Fruit fly (Drosophila melanogaster) whole organism, embryonic: ENCODE measurements around the gene Nmdar1.

ENCODE experiments used
- B-H1 ChIP-seq: fragments of 200-800 bp; sonication (Bioruptor generic); IDR thresholded peaks from 3 replicates; pipeline ENCODE4 v1.3.6; 2022; ENCODE audit warnings: missing biosample characterization, missing genetic modification characterization
- BEAF-32 ChIP-seq: fragments of 200-800 bp; sonication (Bioruptor generic); optimal IDR thresholded peaks from 3 replicates; lab custom pipeline; 2017; ENCODE audit warnings: missing biosample characterization, missing genetic modification characterization, mild to moderate bottlenecking, moderate library complexity, missing genetic modification reagents
- CG10543 ChIP-seq: fragments of 200-800 bp; sonication (Bioruptor generic); optimal IDR thresholded peaks from 3 replicates; lab custom pipeline; 2017; ENCODE audit warnings: missing biosample characterization, mild to moderate bottlenecking, missing genetic modification characterization, moderate library complexity
- CG12155 ChIP-seq: fragments of 200-800 bp; sonication (Bioruptor generic); optimal IDR thresholded peaks from 3 replicates; lab custom pipeline; 2016; ENCODE audit warnings: missing biosample characterization, missing genetic modification characterization
- CG13287 ChIP-seq: fragments of 200-800 bp; sonication (Bioruptor generic); IDR thresholded peaks from 2 replicates; pipeline ENCODE4 v1.3.6; 2022; ENCODE audit warnings: missing biosample characterization, missing genetic modification characterization; ENCODE audit not compliant: partially characterized antibody
- CG14710 ChIP-seq: fragments of 200-800 bp; sonication (Bioruptor generic); optimal IDR thresholded peaks from 3 replicates; lab custom pipeline; 2019; ENCODE audit warnings: missing biosample characterization, mild to moderate bottlenecking, missing genetic modification characterization, moderate library complexity
- CG17186 ChIP-seq: fragments of 200-800 bp; sonication (Bioruptor generic); optimal IDR thresholded peaks from 3 replicates; lab custom pipeline; 2017; ENCODE audit warnings: missing biosample characterization, missing genetic modification reagents, missing genetic modification characterization
- CG17829 ChIP-seq: fragments of 200-800 bp; optimal IDR thresholded peaks from 2 replicates; lab custom pipeline; 2019; ENCODE audit warnings: missing biosample characterization, mild to moderate bottlenecking, missing genetic modification characterization, moderate library complexity
- CG30020 ChIP-seq: fragments of 200-800 bp; optimal IDR thresholded peaks from 2 replicates; lab custom pipeline; 2019; ENCODE audit warnings: missing biosample characterization, mild to moderate bottlenecking, missing genetic modification characterization, moderate library complexity
- CG31365 ChIP-seq: fragments of 200-800 bp; sonication (Bioruptor generic); optimal IDR thresholded peaks from 2 replicates; lab custom pipeline; 2018; ENCODE audit warnings: missing biosample characterization, mild to moderate bottlenecking, missing genetic modification characterization
- CG34376 ChIP-seq: fragments of 200-800 bp; sonication (Bioruptor generic); optimal IDR thresholded peaks from 2 replicates; lab custom pipeline; 2018; ENCODE audit warnings: missing biosample characterization, mild to moderate bottlenecking, missing genetic modification characterization
- CG4424 ChIP-seq: fragments of 200-800 bp; sonication (Bioruptor generic); optimal IDR thresholded peaks from 3 replicates; lab custom pipeline; 2016; ENCODE audit warnings: missing biosample characterization, missing genetic modification characterization
- CG5245 ChIP-seq: fragments of 200-800 bp; sonication (Bioruptor generic); optimal IDR thresholded peaks from 3 replicates; lab custom pipeline; 2016; ENCODE audit warnings: missing biosample characterization, missing genetic modification characterization
- CG5953 ChIP-seq: fragments of 200-800 bp; sonication (Bioruptor generic); IDR thresholded peaks from 2 replicates; pipeline ENCODE4 v1.3.6; 2022; ENCODE audit warnings: missing biosample characterization, missing genetic modification characterization
- CG7786 ChIP-seq: fragments of 200-800 bp; sonication (Bioruptor generic); optimal IDR thresholded peaks from 2 replicates; lab custom pipeline; 2016; ENCODE audit warnings: missing biosample characterization, missing genetic modification characterization
- CG9797 ChIP-seq: fragments of 200-800 bp; sonication (Bioruptor generic); optimal IDR thresholded peaks from 3 replicates; lab custom pipeline; 2018; ENCODE audit warnings: missing biosample characterization, mild to moderate bottlenecking, missing genetic modification characterization
- Dref ChIP-seq: fragments of 200-800 bp; sonication (Bioruptor generic); IDR thresholded peaks from 2 replicates; pipeline ENCODE4 v1.3.6; 2022; ENCODE audit warnings: missing biosample characterization, missing genetic modification characterization
- E2f2 ChIP-seq: fragments of 200-800 bp; sonication (Bioruptor generic); IDR thresholded peaks from 2 replicates; pipeline ENCODE4 v1.3.6; 2022; ENCODE audit warnings: missing biosample characterization, missing genetic modification characterization
- Gug ChIP-seq: fragments of 200-800 bp; sonication (Bioruptor generic); IDR thresholded peaks from 4 replicates; pipeline ENCODE4 v1.3.6; 2022; ENCODE audit warnings: missing biosample characterization, missing genetic modification characterization
- Hand ChIP-seq: fragments of 200-800 bp; sonication (Bioruptor generic); optimal IDR thresholded peaks from 2 replicates; lab custom pipeline; 2017; ENCODE audit warnings: mild to moderate bottlenecking, missing biosample characterization, missing genetic modification reagents, missing genetic modification characterization
- Hmx ChIP-seq: fragments of 200-800 bp; sonication (Bioruptor generic); optimal IDR thresholded peaks from 2 replicates; lab custom pipeline; 2016; ENCODE audit warnings: missing biosample characterization, missing genetic modification characterization
- Lhr ChIP-seq: fragments of 200-800 bp; sonication (Bioruptor generic); optimal IDR thresholded peaks from 3 replicates; lab custom pipeline; 2017; ENCODE audit warnings: mild to moderate bottlenecking, missing biosample characterization, missing genetic modification reagents, missing genetic modification characterization
- MBD-R2 ChIP-seq: fragments of 200-800 bp; sonication (Bioruptor generic); IDR thresholded peaks from 2 replicates; pipeline ENCODE4 v1.3.6; 2022; ENCODE audit warnings: missing biosample characterization, missing genetic modification characterization
- Myb ChIP-seq: fragments of 200-800 bp; sonication (Bioruptor generic); optimal IDR thresholded peaks from 2 replicates; lab custom pipeline; 2016; ENCODE audit warnings: missing biosample characterization, missing genetic modification characterization
- Neu2 ChIP-seq: fragments of 200-800 bp; sonication (Bioruptor generic); optimal IDR thresholded peaks from 3 replicates; lab custom pipeline; 2016; ENCODE audit warnings: missing biosample characterization, missing genetic modification characterization, borderline replicate concordance
- Oaz ChIP-seq: fragments of 200-800 bp; sonication (Bioruptor generic); IDR thresholded peaks from 2 replicates; pipeline ENCODE4 v1.3.6; 2022; ENCODE audit warnings: missing biosample characterization, missing genetic modification characterization
- Pdp1 ChIP-seq, 2 experiments: fragments of 200-800 bp; sonication (Bioruptor generic); optimal IDR thresholded peaks; 3 replicates each; lab custom pipeline; 2016; ENCODE audit warnings: missing biosample characterization in 2 of 2, missing genetic modification characterization in 2 of 2, mild to moderate bottlenecking in 1 of 2, moderate library complexity in 1 of 2
- Scr ChIP-seq: fragments of 200-800 bp; sonication (Bioruptor generic); IDR thresholded peaks from 2 replicates; pipeline ENCODE4 v1.3.6; 2022; ENCODE audit warnings: missing biosample characterization, missing genetic modification characterization; ENCODE audit not compliant: partially characterized antibody
- Xrp1 ChIP-seq: fragments of 200-800 bp; sonication (Bioruptor generic); IDR thresholded peaks from 2 replicates; pipeline ENCODE4 v1.3.6; 2022; ENCODE audit warnings: missing biosample characterization, missing genetic modification characterization
- YL-1 ChIP-seq: fragments of 200-800 bp; sonication (Bioruptor generic); optimal IDR thresholded peaks from 3 replicates; lab custom pipeline; 2017; ENCODE audit warnings: missing biosample characterization, mild to moderate bottlenecking, missing genetic modification characterization
- abd-A ChIP-seq: fragments of 200-800 bp; sonication (Bioruptor generic); optimal IDR thresholded peaks from 3 replicates; lab custom pipeline; 2019; ENCODE audit warnings: missing biosample characterization, mild to moderate bottlenecking, missing genetic modification characterization, moderate library complexity
- al ChIP-seq: fragments of 200-800 bp; sonication (Bioruptor generic); IDR thresholded peaks from 2 replicates; pipeline ENCODE4 v1.3.6; 2022; ENCODE audit warnings: missing biosample characterization, missing genetic modification characterization
- amos ChIP-seq: fragments of 200-800 bp; sonication (Bioruptor generic); IDR thresholded peaks from 2 replicates; pipeline ENCODE4 v1.3.6; 2022; ENCODE audit warnings: missing biosample characterization, missing genetic modification characterization; ENCODE audit not compliant: partially characterized antibody
- ase ChIP-seq: fragments of 200-800 bp; sonication (Bioruptor generic); IDR thresholded peaks from 3 replicates; pipeline ENCODE4 v1.3.6; 2022; ENCODE audit warnings: missing biosample characterization, missing genetic modification characterization
- bigmax ChIP-seq: fragments of 200-800 bp; sonication (Bioruptor generic); optimal IDR thresholded peaks from 2 replicates; lab custom pipeline; 2018; ENCODE audit warnings: missing biosample characterization, mild to moderate bottlenecking, missing genetic modification characterization
- crp ChIP-seq, 2 experiments: fragments of 200-800 bp; sonication (Bioruptor generic); optimal IDR thresholded peaks; 2 replicates in 1 of 2; 3 replicates in 1 of 2; lab custom pipeline; 2017; ENCODE audit warnings: missing biosample characterization in 2 of 2, missing genetic modification characterization in 2 of 2, mild to moderate bottlenecking in 1 of 2, moderate library complexity in 1 of 2
- dm ChIP-seq: fragments of 200-800 bp; sonication (Bioruptor generic); optimal IDR thresholded peaks from 3 replicates; lab custom pipeline; 2016; ENCODE audit warnings: missing biosample characterization, missing genetic modification characterization
- ewg ChIP-seq: fragments of 200-800 bp; sonication (Bioruptor generic); optimal IDR thresholded peaks from 3 replicates; lab custom pipeline; 2017; ENCODE audit warnings: mild to moderate bottlenecking, missing biosample characterization, missing genetic modification reagents, missing genetic modification characterization
- exex ChIP-seq: fragments of 200-800 bp; sonication (Bioruptor generic); optimal IDR thresholded peaks from 4 replicates; lab custom pipeline; 2018; ENCODE audit warnings: missing biosample characterization, mild to moderate bottlenecking, missing genetic modification characterization, moderate library complexity
- fd3F ChIP-seq: fragments of 200-800 bp; sonication (Bioruptor generic); optimal IDR thresholded peaks from 2 replicates; lab custom pipeline; 2018; ENCODE audit warnings: missing biosample characterization, mild to moderate bottlenecking, missing genetic modification characterization, moderate library complexity
- grn ChIP-seq: fragments of 200-800 bp; sonication (Bioruptor generic); optimal IDR thresholded peaks from 3 replicates; lab custom pipeline; 2017; ENCODE audit warnings: missing biosample characterization, missing genetic modification characterization
- insv ChIP-seq, 2 experiments: fragments of 200-800 bp; sonication (Bioruptor generic); optimal IDR thresholded peaks; 3 replicates each; lab custom pipeline; 2016 to 2018; ENCODE audit warnings: missing biosample characterization in 2 of 2, missing genetic modification characterization in 2 of 2
- kah ChIP-seq: fragments of 200-800 bp; sonication (Bioruptor generic); optimal IDR thresholded peaks from 2 replicates; lab custom pipeline; 2018; ENCODE audit warnings: missing biosample characterization, mild to moderate bottlenecking, missing genetic modification characterization
- mirr ChIP-seq: fragments of 200-800 bp; sonication (Bioruptor generic); optimal IDR thresholded peaks from 3 replicates; lab custom pipeline; 2018; ENCODE audit warnings: missing biosample characterization, mild to moderate bottlenecking, missing genetic modification characterization
- nom ChIP-seq: fragments of 200-800 bp; sonication (Bioruptor generic); optimal IDR thresholded peaks from 2 replicates; lab custom pipeline; 2017; ENCODE audit warnings: missing biosample characterization, missing genetic modification characterization, mild to moderate bottlenecking, moderate library complexity, missing genetic modification reagents
- otp ChIP-seq: fragments of 200-800 bp; sonication (Bioruptor generic); IDR thresholded peaks from 3 replicates; pipeline ENCODE4, ENCODE4 v1.3.6; 2022; ENCODE audit warnings: missing biosample characterization, missing genetic modification characterization
- phol ChIP-seq: fragments of 200-800 bp; sonication (Bioruptor generic); optimal IDR thresholded peaks from 3 replicates; lab custom pipeline; 2018; ENCODE audit warnings: missing biosample characterization, mild to moderate bottlenecking, missing genetic modification characterization, moderate library complexity
- pzg ChIP-seq: fragments of 200-800 bp; sonication (Bioruptor generic); optimal IDR thresholded peaks from 3 replicates; lab custom pipeline; 2018; ENCODE audit warnings: missing biosample characterization, mild to moderate bottlenecking, missing genetic modification characterization, moderate library complexity
- trem ChIP-seq: fragments of 200-800 bp; optimal IDR thresholded peaks from 3 replicates; lab custom pipeline; 2019; ENCODE audit warnings: missing biosample characterization, mild to moderate bottlenecking, missing genetic modification characterization, moderate library complexity
- zen ChIP-seq: fragments of 200-800 bp; sonication (Bioruptor generic); optimal IDR thresholded peaks from 3 replicates; lab custom pipeline; 2018; ENCODE audit warnings: missing biosample characterization, mild to moderate bottlenecking, missing genetic modification characterization, moderate library complexity

Gene Nmdar1

DNA sequence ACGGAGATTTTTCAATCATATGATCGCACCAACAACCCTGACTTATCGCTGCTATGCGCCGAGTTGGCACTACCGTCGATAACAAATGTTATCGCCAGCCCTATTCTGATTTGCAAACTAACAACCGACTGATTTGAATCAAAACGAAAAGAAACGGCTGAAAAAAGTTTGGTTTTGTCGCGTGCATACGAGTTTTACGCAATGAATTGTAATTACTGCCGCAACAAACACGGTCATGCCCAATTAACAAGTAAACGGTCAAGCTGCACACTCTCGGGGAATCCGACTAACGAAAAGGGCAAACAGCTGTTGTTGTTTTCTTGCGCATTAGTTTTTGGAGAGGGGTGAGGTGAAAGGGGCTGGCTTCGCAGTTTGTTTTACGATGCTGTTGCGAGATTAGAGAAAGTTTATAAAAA, 41.7 kb upstream of the Nmdar1 start, which contains the start of the genes CG14671 and CG12746 (continued):
- TF ChIP-seq crp (GFP tag; optimal IDR thresholded peaks at IDR 0.05; lab: Kevin White, UChicago), result peak; percentile 68 to 96
- peak; percentile 31 for TF ChIP-seq CG34376 (GFP tag; lab: Kevin White, UChicago)
- peak in 1 of 2 experiments; percentile 18 for TF ChIP-seq Pdp1 (GFP tag; optimal IDR thresholded peaks at IDR 0.05; lab: Kevin White, UChicago)
- TF ChIP-seq phol, result peak; percentile 22
- no peak; the same call in 1 of the 2 replicates for TF ChIP-seq amos
- peak; percentile 71 for TF ChIP-seq E2f2
- TF ChIP-seq kah (GFP tag; lab: Kevin White, UChicago), result peak; percentile 39
- peak; percentile 18 for TF ChIP-seq CG14710 (tag; lab: Kevin White, UChicago)
- TF ChIP-seq CG17186 (GFP tag; lab: Kevin White, UChicago), result peak; percentile 26
- TF ChIP-seq CG9797 (GFP tag; lab: Kevin White, UChicago), result peak; percentile 30
- peak; percentile 46 for TF ChIP-seq ewg (GFP tag; lab: Kevin White, UChicago)
- TF ChIP-seq CG31365 (tag; lab: Kevin White, UChicago), result no peak
- TF ChIP-seq CG30020 (tag; lab: Kevin White, UChicago), result peak; percentile 28
- TF ChIP-seq Oaz (GFP tag; lab: Robert Waterston, UW), result no peak
- no peak for TF ChIP-seq CG17829 (tag; lab: Kevin White, UChicago)
- peak; percentile 88 for TF ChIP-seq MBD-R2 (GFP tag; lab: Robert Waterston, UW)
- TF ChIP-seq BEAF-32 (GFP tag; lab: Kevin White, UChicago), result peak; percentile 28
- peak; percentile 39; the same call in 1 of the 2 replicates for TF ChIP-seq Scr (GFP tag; lab: Robert Waterston, UW)
- no peak for TF ChIP-seq Hand (GFP tag; lab: Kevin White, UChicago)
- TF ChIP-seq dm (GFP tag; lab: Kevin White, UChicago), result peak; percentile 19
- no peak for TF ChIP-seq al (GFP tag; lab: Robert Waterston, UW)
- peak; percentile 84 for TF ChIP-seq Myb (GFP tag; lab: Kevin White, UChicago)
- 0 out of 3 replicates have a peak, but pooled peaks have one; percentile 7 for TF ChIP-seq otp (GFP tag; lab: Robert Waterston, UW)
- TF ChIP-seq grn (GFP tag; lab: Kevin White, UChicago), result peak; percentile 44
- no peak for TF ChIP-seq zen
- TF ChIP-seq CG13287 (GFP tag; lab: Robert Waterston, UW), result peak; percentile 53
- TF ChIP-seq exex (tag; lab: Kevin White, UChicago), result peak; percentile 23
- peak; percentile 63 for TF ChIP-seq pzg (GFP tag; lab: Kevin White, UChicago)
- peak; percentile 22 for TF ChIP-seq mirr (GFP tag; lab: Kevin White, UChicago)
- TF ChIP-seq Neu2 (GFP tag; lab: Kevin White, UChicago), result no peak
- TF ChIP-seq nom (GFP tag; lab: Kevin White, UChicago), result peak; percentile 4
- TF ChIP-seq B-H1, result no peak
- TF ChIP-seq trem (tag; lab: Kevin White, UChicago), result peak; percentile 99
- peak in 1 of 2 experiments; percentile 94 for TF ChIP-seq insv (GFP tag; optimal IDR thresholded peaks at IDR 0.05; lab: Kevin White, UChicago)
- peak; percentile 38 for TF ChIP-seq YL-1 (GFP tag; lab: Kevin White, UChicago)

DNA sequence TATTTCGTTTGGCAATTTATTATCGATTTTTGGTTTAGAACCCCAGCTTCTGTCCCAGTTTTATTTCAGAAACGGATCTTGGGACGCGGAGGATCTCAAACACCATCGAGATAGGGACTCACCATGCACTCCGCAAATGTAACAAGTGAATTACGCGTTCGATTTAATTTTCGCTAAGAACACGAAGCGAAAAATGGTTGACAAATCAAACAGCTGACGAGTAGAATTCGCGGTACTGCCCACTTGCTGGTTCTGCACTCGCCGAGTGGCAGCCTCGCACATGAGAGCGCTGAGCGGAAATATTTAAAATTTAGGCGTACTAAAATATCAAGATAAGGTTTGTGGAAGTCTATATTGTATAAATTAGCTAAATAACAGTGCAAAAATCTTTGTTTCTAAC, 40.3 kb upstream of the Nmdar1 start, which contains the start of gene Pi4KIIalpha:
TSS of gene Pi4KIIalpha (minus strand) at position 233 of the 400 bp plus-strand sequence.
- no peak for TF ChIP-seq CG5953 (GFP tag; lab: Robert Waterston, UW)
- TF ChIP-seq Dref, result peak; percentile 59
- TF ChIP-seq fd3F (GFP tag; lab: Kevin White, UChicago), result no peak
- no peak for TF ChIP-seq ase (GFP tag; lab: Robert Waterston, UW)
- peak; percentile 82 for TF ChIP-seq CG12155 (GFP tag; lab: Kevin White, UChicago)
- no peak for TF ChIP-seq CG5245 (GFP tag; lab: Kevin White, UChicago)
- TF ChIP-seq abd-A (tag; lab: Kevin White, UChicago), result no peak
- TF ChIP-seq Lhr (GFP tag; lab: Kevin White, UChicago), result no peak
- TF ChIP-seq crp (GFP tag; optimal IDR thresholded peaks at IDR 0.05; lab: Kevin White, UChicago), result peak; percentile 79 to 94
- no peak for TF ChIP-seq Gug (GFP tag; lab: Robert Waterston, UW)
- no peak for TF ChIP-seq bigmax
- TF ChIP-seq Hmx (GFP tag; lab: Kevin White, UChicago), result no peak
- no peak for TF ChIP-seq CG4424 (GFP tag; lab: Kevin White, UChicago)
- TF ChIP-seq CG7786, result no peak
- TF ChIP-seq Xrp1 (GFP tag; lab: Robert Waterston, UW), result no peak
- no peak for TF ChIP-seq CG10543 (GFP tag; lab: Kevin White, UChicago)
- TF ChIP-seq insv (GFP tag; optimal IDR thresholded peaks at IDR 0.05; lab: Kevin White, UChicago), result peak in 1 of 2 experiments; percentile 15
